Fruit fly (Drosophila melanogaster): ENCODE results near the gene CanA1.

The CanA1 gene

dm6 chr3R:31059036-31059806 lies 20.0 kb downstream of the CanA1 start (continued):
- TF ChIP-seq CG7786 (GFP tag; optimal IDR thresholded peaks at IDR 0.05) (no peak), CG11085 (GFP tag; IDR thresholded peaks at IDR 0.05) (peak; percentile 56), exex (tag; optimal IDR thresholded peaks at IDR 0.05) (peak; percentile 59), ATbp (GFP tag; optimal IDR thresholded peaks at IDR 0.05) (peak; percentile 88), CG13775 (GFP tag; optimal IDR thresholded peaks at IDR 0.05) (peak; percentile 70), yki (optimal IDR thresholded peaks at IDR 0.05) (peak; percentile 30), pum (GFP tag; optimal IDR thresholded peaks at IDR 0.05) (no peak), CG13123 (GFP tag; optimal IDR thresholded peaks at IDR 0.05) (peak; percentile 37), sisA (GFP tag; IDR thresholded peaks at IDR 0.05) (peak; percentile 80), bcd (GFP tag; optimal IDR thresholded peaks at IDR 0.05) (peak; percentile 77), Atf-2 (GFP tag; optimal IDR thresholded peaks at IDR 0.05) (no peak), chinmo (GFP tag; IDR thresholded peaks at IDR 0.05; ENCODE audit: partially characterized antibody) (no peak), dm (GFP tag; optimal IDR thresholded peaks at IDR 0.05) (no peak), GATAe (GFP tag; conservative IDR thresholded peaks at IDR 0.05) (no peak; the same call in 1 of the 2 replicates), CG8944 (GFP tag; optimal IDR thresholded peaks at IDR 0.05) (no peak), CG1647 (GFP tag; optimal IDR thresholded peaks at IDR 0.05) (peak; percentile 5), NC2α (GFP tag; optimal IDR thresholded peaks at IDR 0.05) (no peak), CG3065 (GFP tag; optimal IDR thresholded peaks at IDR 0.05) (peak; percentile 6), ci (GFP tag; IDR thresholded peaks at IDR 0.05) (peak; percentile 89), CG32532 (GFP tag; IDR thresholded peaks at IDR 0.05) (peak; percentile 77), BtbVII (GFP tag; optimal IDR thresholded peaks at IDR 0.05) (peak; percentile 45), repo (GFP tag; optimal IDR thresholded peaks at IDR 0.05) (no peak), cwo (GFP tag; optimal IDR thresholded peaks at IDR 0.05) (peak; percentile 70), PHDP (tag; optimal IDR thresholded peaks at IDR 0.05) (peak; percentile 86), CG15696 (tag; optimal IDR thresholded peaks at IDR 0.05) (peak; percentile 71), CG1024 (GFP tag; IDR thresholded peaks at IDR 0.05) (peak; percentile 72), D19A (tag; optimal IDR thresholded peaks at IDR 0.05) (peak; percentile 85), CG6765 (GFP tag; optimal IDR thresholded peaks at IDR 0.05) (peak; percentile 60), HHEX (GFP tag; optimal IDR thresholded peaks at IDR 0.05) (peak; percentile 73), Dref (GFP tag; IDR thresholded peaks at IDR 0.05) (no peak), Sry-β (GFP tag; optimal IDR thresholded peaks at IDR 0.05) (peak; percentile 25), NfI (GFP tag; optimal IDR thresholded peaks at IDR 0.05) (peak; percentile 81), CG8478 (optimal IDR thresholded peaks at IDR 0.05) (no peak), CG9817 (tag; optimal IDR thresholded peaks at IDR 0.05) (peak; percentile 73), jumu (GFP tag; optimal IDR thresholded peaks at IDR 0.05) (no peak), CG4404 (GFP tag; IDR thresholded peaks at IDR 0.05) (peak; percentile 48; the same call in 1 of the 2 replicates), Hand (GFP tag; optimal IDR thresholded peaks at IDR 0.05) (peak; percentile 59), maf-S (GFP tag; optimal IDR thresholded peaks at IDR 0.05) (no peak), amos (GFP tag; IDR thresholded peaks at IDR 0.05; ENCODE audit: partially characterized antibody) (no peak), Xrp1 (GFP tag; IDR thresholded peaks at IDR 0.05) (peak; percentile 88), CG14050 (GFP tag; IDR thresholded peaks at IDR 0.05) (peak; percentile 55; the same call in 2 of the 3 replicates), grau (tag; optimal IDR thresholded peaks at IDR 0.05) (peak; percentile 81), CG33213 (GFP tag; optimal IDR thresholded peaks at IDR 0.05) (no peak), CG9727 (GFP tag; optimal IDR thresholded peaks at IDR 0.05) (peak; percentile 86), ac (GFP tag; optimal IDR thresholded peaks at IDR 0.05) (peak; percentile 51), hkb (optimal IDR thresholded peaks at IDR 0.05) (no peak), hkb (GFP tag; IDR thresholded peaks at IDR 0.05) (peak; percentile 84), Tbp (GFP tag; optimal IDR thresholded peaks at IDR 0.05) (no peak), CG12071 (GFP tag; optimal IDR thresholded peaks at IDR 0.05) (peak; percentile 58), CG14965 (GFP tag; optimal IDR thresholded peaks at IDR 0.05; ENCODE audit: borderline replicate concordance) (no peak), CG11456 (GFP tag; IDR thresholded peaks at IDR 0.05) (peak; percentile 45; the same call in 1 of the 3 replicates)

Measured in whole organism, embryonic.